Fruit fly (Drosophila melanogaster): ENCODE measurements around the gene CG33177.

Gene CG33177

dm6 chrX:15121714-15122113, 40.5 kb downstream of the CG33177 start (continued):
- TF ChIP-seq vvl (GFP tag; IDR thresholded peaks at IDR 0.05) (peak; percentile 40; the same call in 1 of the 2 replicates), CG7745 (tag; optimal IDR thresholded peaks at IDR 0.05) (no peak), CG13287 (GFP tag; IDR thresholded peaks at IDR 0.05; ENCODE audit: partially characterized antibody) (no peak), dysf (GFP tag; IDR thresholded peaks at IDR 0.05) (0 out of 3 replicates have a peak, but pooled peaks have one; percentile 27), Tbp (GFP tag; optimal IDR thresholded peaks at IDR 0.05) (no peak), Dfd (GFP tag; optimal IDR thresholded peaks at IDR 0.05) (no peak), Pdp1 (GFP tag; optimal IDR thresholded peaks at IDR 0.05) (no peak), chif (GFP tag; optimal IDR thresholded peaks at IDR 0.05) (no peak), trem (tag; optimal IDR thresholded peaks at IDR 0.05) (no peak), CG10267 (tag; optimal IDR thresholded peaks at IDR 0.05) (peak; percentile 24), CG30020 (tag; optimal IDR thresholded peaks at IDR 0.05) (no peak), klu (GFP tag; IDR thresholded peaks at IDR 0.05) (no peak), CG7928 (GFP tag; optimal IDR thresholded peaks at IDR 0.05) (no peak), br (optimal IDR thresholded peaks at IDR 0.05) (no peak), CG12659 (GFP tag; optimal IDR thresholded peaks at IDR 0.05) (no peak), da (GFP tag; optimal IDR thresholded peaks at IDR 0.05) (no peak), CG9817 (tag; optimal IDR thresholded peaks at IDR 0.05) (no peak), ase (GFP tag; IDR thresholded peaks at IDR 0.05) (no peak), CG8388 (GFP tag; optimal IDR thresholded peaks at IDR 0.05) (peak; percentile 30), vnd (GFP tag; IDR thresholded peaks at IDR 0.05; ENCODE audit: partially characterized antibody) (no peak), ttk (GFP tag; IDR thresholded peaks at IDR 0.05) (peak; percentile 47; the same call in 1 of the 2 replicates), gsb-n (tag; optimal IDR thresholded peaks at IDR 0.05) (peak; percentile 54), CG15601 (tag; optimal IDR thresholded peaks at IDR 0.05) (peak; percentile 96), CG18476 (GFP tag; optimal IDR thresholded peaks at IDR 0.05) (no peak), tll (GFP tag; optimal IDR thresholded peaks at IDR 0.05) (no peak), eve (GFP tag; optimal IDR thresholded peaks at IDR 0.05) (no peak), CG2202 (tag; optimal IDR thresholded peaks at IDR 0.05) (no peak), CG10462 (GFP tag; optimal IDR thresholded peaks at IDR 0.05) (no peak), Nf-YB (GFP tag; optimal IDR thresholded peaks at IDR 0.05) (no peak), Stat92E (GFP tag; optimal IDR thresholded peaks at IDR 0.05) (no peak), Sox102F (GFP tag; optimal IDR thresholded peaks at IDR 0.05) (peak; percentile 64), ac (GFP tag; optimal IDR thresholded peaks at IDR 0.05) (no peak), jing (GFP tag; optimal IDR thresholded peaks at IDR 0.05) (no peak), stwl (tag; optimal IDR thresholded peaks at IDR 0.05) (no peak), CG4424 (GFP tag; optimal IDR thresholded peaks at IDR 0.05) (no peak), grn (GFP tag; optimal IDR thresholded peaks at IDR 0.05) (no peak), CG7271 (tag; optimal IDR thresholded peaks at IDR 0.05) (no peak), CG4282 (GFP tag; optimal IDR thresholded peaks at IDR 0.05) (no peak), D (optimal IDR thresholded peaks at IDR 0.05) (no peak), D (GFP tag; optimal IDR thresholded peaks at IDR 0.05) (no peak), caup (GFP tag; optimal IDR thresholded peaks at IDR 0.05; ENCODE audit: severe bottlenecking) (no peak), wek (GFP tag; optimal IDR thresholded peaks at IDR 0.05) (no peak), Six4 (GFP tag; optimal IDR thresholded peaks at IDR 0.05) (no peak), CG8089 (GFP tag; optimal IDR thresholded peaks at IDR 0.05) (no peak), CG14860 (GFP tag; IDR thresholded peaks at IDR 0.05; ENCODE audit: partially characterized antibody) (no peak), esg (GFP tag; conservative IDR thresholded peaks at IDR 0.05) (no peak), Ptx1 (GFP tag; IDR thresholded peaks at IDR 0.05) (peak; percentile 49; the same call in 1 of the 2 replicates), crp (GFP tag; optimal IDR thresholded peaks at IDR 0.05) (no peak), E2f2 (GFP tag; IDR thresholded peaks at IDR 0.05) (peak; percentile 26; the same call in 1 of the 2 replicates), YL-1 (GFP tag; optimal IDR thresholded peaks at IDR 0.05) (no peak)

All from whole organism, embryonic.